Fruit fly (Drosophila melanogaster): ENCODE results near the gene CecC.

Gene CecC

dm6 chr3R:30208766-30209484, 7.4 kb upstream of the CecC start, which contains the start of gene RpS7 (continued):
- TF ChIP-seq HHEX (GFP tag; optimal IDR thresholded peaks at IDR 0.05) (peak; percentile 87), sima (GFP tag; optimal IDR thresholded peaks at IDR 0.05) (no peak), CG7271 (tag; optimal IDR thresholded peaks at IDR 0.05) (peak; percentile 74), usp (GFP tag; optimal IDR thresholded peaks at IDR 0.05) (no peak), Fer2 (tag; optimal IDR thresholded peaks at IDR 0.05) (peak; percentile 27), Sin3A (optimal IDR thresholded peaks at IDR 0.05) (peak; percentile 73), Hmr (GFP tag; optimal IDR thresholded peaks at IDR 0.05) (peak; percentile 85), PHDP (tag; optimal IDR thresholded peaks at IDR 0.05) (peak; percentile 75), HLH4C (GFP tag; IDR thresholded peaks at IDR 0.05; ENCODE audit: partially characterized antibody) (peak; percentile 96), gfzf (GFP tag; optimal IDR thresholded peaks at IDR 0.05) (peak; percentile 53), CG6654 (GFP tag; optimal IDR thresholded peaks at IDR 0.05) (peak; percentile 39), CG34224 (GFP tag; IDR thresholded peaks at IDR 0.05; ENCODE audit: partially characterized antibody) (peak; percentile 97), Mrtf (GFP tag; IDR thresholded peaks at IDR 0.05) (no peak; the same call in 2 of the 3 replicates), disco-r (GFP tag; optimal IDR thresholded peaks at IDR 0.05) (peak; percentile 30), CG6683 (GFP tag; optimal IDR thresholded peaks at IDR 0.05) (peak; percentile 46), CG14710 (tag; optimal IDR thresholded peaks at IDR 0.05) (peak; percentile 82), CG3163 (GFP tag; optimal IDR thresholded peaks at IDR 0.05) (peak; percentile 22), CG31365 (tag; optimal IDR thresholded peaks at IDR 0.05) (peak; percentile 76), gro (GFP tag; optimal IDR thresholded peaks at IDR 0.05) (peak; percentile 45), phol (tag; optimal IDR thresholded peaks at IDR 0.05) (peak; percentile 62), CG11723 (GFP tag; optimal IDR thresholded peaks at IDR 0.05) (peak; percentile 60), CG17912 (GFP tag; optimal IDR thresholded peaks at IDR 0.05) (peak; percentile 84), Blimp-1 (GFP tag; optimal IDR thresholded peaks at IDR 0.05) (peak; percentile 14), ttk (GFP tag; IDR thresholded peaks at IDR 0.05) (peak; percentile 58; the same call in 1 of the 2 replicates), slbo (GFP tag; IDR thresholded peaks at IDR 0.05) (peak; percentile 80), crp (GFP tag; optimal IDR thresholded peaks at IDR 0.05) (peak in 1 of 2 experiments; percentile 35), cas (GFP tag; IDR thresholded peaks at IDR 0.05) (no peak), kay (GFP tag; optimal IDR thresholded peaks at IDR 0.05) (no peak), CG12299 (tag; optimal IDR thresholded peaks at IDR 0.05) (peak; percentile 76), ash1 (GFP tag; optimal IDR thresholded peaks at IDR 0.05) (peak; percentile 42), CkIIα-i1 (GFP tag; IDR thresholded peaks at IDR 0.05) (no peak), CG10565 (GFP tag; optimal IDR thresholded peaks at IDR 0.05) (no peak), BtbVII (GFP tag; optimal IDR thresholded peaks at IDR 0.05) (peak; percentile 84), Dbx (GFP tag; IDR thresholded peaks at IDR 0.05) (peak; percentile 82), CG8944 (GFP tag; optimal IDR thresholded peaks at IDR 0.05) (peak; percentile 18), CG3407 (GFP tag; optimal IDR thresholded peaks at IDR 0.05) (peak; percentile 68), Sox102F (GFP tag; optimal IDR thresholded peaks at IDR 0.05) (peak; percentile 20), MESR4 (GFP tag; optimal IDR thresholded peaks at IDR 0.05) (peak; percentile 97), zfh2 (GFP tag; optimal IDR thresholded peaks at IDR 0.05) (peak; percentile 31), CHES-1-like (GFP tag; optimal IDR thresholded peaks at IDR 0.05) (peak; percentile 32), CG34376 (GFP tag; optimal IDR thresholded peaks at IDR 0.05) (peak; percentile 92), ERR (GFP tag; optimal IDR thresholded peaks at IDR 0.05) (no peak), bbx (GFP tag; IDR thresholded peaks at IDR 0.05; ENCODE audit: partially characterized antibody) (peak; percentile 96), pfk (GFP tag; optimal IDR thresholded peaks at IDR 0.05) (peak; percentile 71), CG15073 (GFP tag; optimal IDR thresholded peaks at IDR 0.05) (no peak), gcm2 (GFP tag; optimal IDR thresholded peaks at IDR 0.05) (peak; percentile 28), peb (GFP tag; IDR thresholded peaks at IDR 0.05) (peak; percentile 62; the same call in 1 of the 2 replicates), Lpt (GFP tag; optimal IDR thresholded peaks at IDR 0.05) (no peak), hb (GFP tag; IDR thresholded peaks at IDR 0.05; ENCODE audit: partially characterized antibody) (peak; percentile 98)

Data from whole organism, embryonic.